Fruit fly (Drosophila melanogaster) whole organism, embryonic: ENCODE data around the gene CG10874.

ENCODE experiments used
- Asciz ChIP-seq: fragments of 200-800 bp; sonication (Bioruptor generic); optimal IDR thresholded peaks from 2 replicates; lab custom pipeline; 2017; ENCODE audit warnings: missing biosample characterization, mild to moderate bottlenecking, missing genetic modification characterization, missing genetic modification reagents
- Bgb ChIP-seq: fragments of 200-800 bp; sonication (Bioruptor generic); IDR thresholded peaks from 2 replicates; pipeline ENCODE4 v1.3.6; 2022; ENCODE audit warnings: missing biosample characterization, missing genetic modification characterization; ENCODE audit not compliant: partially characterized antibody
- BtbVII ChIP-seq: fragments of 200-800 bp; sonication (Bioruptor generic); optimal IDR thresholded peaks from 3 replicates; lab custom pipeline; 2017; ENCODE audit warnings: missing biosample characterization, mild to moderate bottlenecking, missing genetic modification characterization
- CG10274 ChIP-seq: fragments of 200-800 bp; sonication (Bioruptor generic); optimal IDR thresholded peaks from 3 replicates; lab custom pipeline; 2017; ENCODE audit warnings: missing biosample characterization, mild to moderate bottlenecking, missing genetic modification characterization
- CG12236 ChIP-seq: fragments of 200-800 bp; sonication (Bioruptor generic); optimal IDR thresholded peaks from 2 replicates; lab custom pipeline; 2016; ENCODE audit warnings: missing biosample characterization, missing genetic modification characterization
- CG13296 ChIP-seq: fragments of 200-800 bp; sonication (Bioruptor generic); optimal IDR thresholded peaks from 3 replicates; lab custom pipeline; 2018; ENCODE audit warnings: missing biosample characterization, mild to moderate bottlenecking, missing genetic modification characterization
- CG1602 ChIP-seq: fragments of 200-800 bp; sonication (Bioruptor generic); optimal IDR thresholded peaks from 3 replicates; lab custom pipeline; 2016; ENCODE audit warnings: missing biosample characterization, missing genetic modification characterization
- CG17186 ChIP-seq: fragments of 200-800 bp; sonication (Bioruptor generic); optimal IDR thresholded peaks from 3 replicates; lab custom pipeline; 2017; ENCODE audit warnings: missing biosample characterization, missing genetic modification reagents, missing genetic modification characterization
- CG18262 ChIP-seq: fragments of 200-800 bp; optimal IDR thresholded peaks from 3 replicates; lab custom pipeline; 2019; ENCODE audit warnings: missing biosample characterization, mild to moderate bottlenecking, missing genetic modification characterization, moderate library complexity
- CG2120 ChIP-seq: fragments of 200-800 bp; sonication (Bioruptor generic); optimal IDR thresholded peaks from 3 replicates; lab custom pipeline; 2016; ENCODE audit warnings: missing biosample characterization, missing genetic modification characterization
- CG32532 ChIP-seq: fragments of 200-800 bp; sonication (Bioruptor generic); IDR thresholded peaks from 2 replicates; pipeline ENCODE4 v1.3.6; 2022; ENCODE audit warnings: missing biosample characterization, missing genetic modification characterization
- CG32772 ChIP-seq: fragments of 200-800 bp; sonication (Bioruptor generic); IDR thresholded peaks from 2 replicates; pipeline ENCODE4 v1.3.6; 2022; ENCODE audit warnings: missing biosample characterization, missing genetic modification characterization
- CG7839 ChIP-seq: fragments of 200-800 bp; sonication (Bioruptor generic); optimal IDR thresholded peaks from 3 replicates; lab custom pipeline; 2018; ENCODE audit warnings: missing biosample characterization, mild to moderate bottlenecking, missing genetic modification characterization, moderate library complexity
- CG8944 ChIP-seq: fragments of 200-800 bp; sonication (Bioruptor generic); optimal IDR thresholded peaks from 3 replicates; lab custom pipeline; 2016; ENCODE audit warnings: missing biosample characterization, missing genetic modification characterization
- CG9817 ChIP-seq: fragments of 200-800 bp; sonication (Bioruptor generic); optimal IDR thresholded peaks from 2 replicates; lab custom pipeline; 2018; ENCODE audit warnings: missing biosample characterization, mild to moderate bottlenecking, missing genetic modification characterization, moderate library complexity
- CG9876 ChIP-seq: fragments of 200-800 bp; sonication (Bioruptor generic); optimal IDR thresholded peaks from 2 replicates; lab custom pipeline; 2016; ENCODE audit warnings: missing biosample characterization, missing genetic modification characterization
- Dbx ChIP-seq: fragments of 200-800 bp; sonication (Bioruptor generic); IDR thresholded peaks from 3 replicates; pipeline ENCODE4 v1.3.6; 2022; ENCODE audit warnings: missing biosample characterization, missing genetic modification characterization
- H15 ChIP-seq: fragments of 200-800 bp; sonication (Bioruptor generic); IDR thresholded peaks from 3 replicates; pipeline ENCODE4 v1.3.6; 2022; ENCODE audit warnings: missing biosample characterization, missing genetic modification characterization
- HLHmδ ChIP-seq: fragments of 200-800 bp; sonication (Bioruptor generic); optimal IDR thresholded peaks from 2 replicates; lab custom pipeline; 2018; ENCODE audit warnings: missing biosample characterization, mild to moderate bottlenecking, missing genetic modification characterization, moderate library complexity
- Hr3 ChIP-seq: fragments of 200-800 bp; sonication (Bioruptor generic); optimal IDR thresholded peaks from 3 replicates; lab custom pipeline; 2016; ENCODE audit warnings: missing biosample characterization, missing genetic modification characterization
- Lim3 ChIP-seq: fragments of 200-800 bp; sonication (Bioruptor generic); IDR thresholded peaks from 2 replicates; pipeline ENCODE4 v1.3.6; 2022; ENCODE audit warnings: missing biosample characterization, missing genetic modification characterization
- Mad ChIP-seq: fragments of 200-800 bp; sonication (Bioruptor generic); optimal IDR thresholded peaks from 2 replicates; lab custom pipeline; 2016; ENCODE audit warnings: missing biosample characterization, missing genetic modification characterization
- Neu2 ChIP-seq: fragments of 200-800 bp; sonication (Bioruptor generic); optimal IDR thresholded peaks from 3 replicates; lab custom pipeline; 2016; ENCODE audit warnings: missing biosample characterization, missing genetic modification characterization, borderline replicate concordance
- NfI ChIP-seq: fragments of 200-800 bp; sonication (Bioruptor generic); optimal IDR thresholded peaks from 3 replicates; lab custom pipeline; 2018; ENCODE audit warnings: missing biosample characterization, mild to moderate bottlenecking, missing genetic modification characterization, moderate library complexity
- Oaz ChIP-seq: fragments of 200-800 bp; sonication (Bioruptor generic); IDR thresholded peaks from 2 replicates; pipeline ENCODE4 v1.3.6; 2022; ENCODE audit warnings: missing biosample characterization, missing genetic modification characterization
- Opbp ChIP-seq: fragments of 200-800 bp; sonication (Bioruptor generic); IDR thresholded peaks from 3 replicates; pipeline ENCODE4 v1.3.6; 2022; ENCODE audit warnings: missing biosample characterization, missing genetic modification characterization; ENCODE audit not compliant: partially characterized antibody
- Pdp1 ChIP-seq, 2 experiments: fragments of 200-800 bp; sonication (Bioruptor generic); optimal IDR thresholded peaks; 3 replicates each; lab custom pipeline; 2016; ENCODE audit warnings: missing biosample characterization in 2 of 2, missing genetic modification characterization in 2 of 2, mild to moderate bottlenecking in 1 of 2, moderate library complexity in 1 of 2
- Ravus ChIP-seq: fragments of 200-800 bp; sonication (Bioruptor generic); IDR thresholded peaks from 2 replicates; pipeline ENCODE4 v1.3.6; 2022; ENCODE audit warnings: missing biosample characterization, missing genetic modification characterization
- Rx ChIP-seq: fragments of 200-800 bp; sonication (Bioruptor generic); IDR thresholded peaks from 2 replicates; pipeline ENCODE4 v1.3.6; 2022; ENCODE audit warnings: missing biosample characterization, missing genetic modification characterization
- Six4 ChIP-seq: fragments of 200-800 bp; sonication (Bioruptor generic); optimal IDR thresholded peaks from 2 replicates; lab custom pipeline; 2016; ENCODE audit warnings: missing biosample characterization, missing genetic modification characterization
- Ssrp ChIP-seq: fragments of 200-800 bp; sonication (Bioruptor generic); optimal IDR thresholded peaks from 2 replicates; lab custom pipeline; 2018; ENCODE audit warnings: missing biosample characterization, mild to moderate bottlenecking, missing genetic modification characterization, moderate library complexity
- ab ChIP-seq: fragments of 200-800 bp; sonication (Bioruptor generic); optimal IDR thresholded peaks from 2 replicates; lab custom pipeline; 2016; ENCODE audit warnings: missing biosample characterization, missing genetic modification characterization
- ap ChIP-seq: fragments of 200-800 bp; sonication (Bioruptor generic); IDR thresholded peaks from 2 replicates; pipeline ENCODE4 v1.3.6; 2022; ENCODE audit warnings: missing biosample characterization, missing genetic modification characterization
- ase ChIP-seq: fragments of 200-800 bp; sonication (Bioruptor generic); IDR thresholded peaks from 3 replicates; pipeline ENCODE4 v1.3.6; 2022; ENCODE audit warnings: missing biosample characterization, missing genetic modification characterization
- cato ChIP-seq: fragments of 200-800 bp; sonication (Bioruptor generic); optimal IDR thresholded peaks from 2 replicates; lab custom pipeline; 2016; ENCODE audit warnings: missing biosample characterization, missing genetic modification characterization, borderline replicate concordance
- chif ChIP-seq, 2 experiments: fragments of 200-800 bp; sonication (Bioruptor generic); optimal IDR thresholded peaks; 3 replicates each; lab custom pipeline; 2016; ENCODE audit warnings: missing biosample characterization in 2 of 2, missing genetic modification characterization in 2 of 2
- dati ChIP-seq: fragments of 200-800 bp; sonication (Bioruptor generic); IDR thresholded peaks from 2 replicates; pipeline ENCODE4 v1.3.6; 2022; ENCODE audit warnings: missing biosample characterization, missing genetic modification characterization
- fd102C ChIP-seq: fragments of 200-800 bp; sonication (Bioruptor generic); optimal IDR thresholded peaks from 2 replicates; lab custom pipeline; 2018; ENCODE audit warnings: missing biosample characterization, mild to moderate bottlenecking, missing genetic modification characterization, moderate library complexity
- gcm2 ChIP-seq: fragments of 200-800 bp; sonication (Bioruptor generic); optimal IDR thresholded peaks from 2 replicates; lab custom pipeline; 2016; ENCODE audit warnings: missing biosample characterization, missing genetic modification characterization
- kah ChIP-seq: fragments of 200-800 bp; sonication (Bioruptor generic); optimal IDR thresholded peaks from 2 replicates; lab custom pipeline; 2018; ENCODE audit warnings: missing biosample characterization, mild to moderate bottlenecking, missing genetic modification characterization
- knrl ChIP-seq: fragments of 200-800 bp; sonication (Bioruptor generic); IDR thresholded peaks from 3 replicates; pipeline ENCODE4 v1.3.6; 2022; ENCODE audit warnings: missing biosample characterization, missing genetic modification characterization; ENCODE audit not compliant: partially characterized antibody
- lab ChIP-seq: fragments of 200-800 bp; sonication (Bioruptor generic); optimal IDR thresholded peaks from 3 replicates; lab custom pipeline; 2017; ENCODE audit warnings: missing biosample characterization, missing genetic modification characterization, mild to moderate bottlenecking, moderate library complexity, missing genetic modification reagents
- lbe ChIP-seq: fragments of 200-800 bp; sonication (Bioruptor generic); optimal IDR thresholded peaks from 2 replicates; lab custom pipeline; 2016; ENCODE audit warnings: missing biosample characterization, mild to moderate bottlenecking, missing genetic modification characterization
- luna ChIP-seq: fragments of 200-800 bp; sonication (Bioruptor generic); optimal IDR thresholded peaks from 2 replicates; lab custom pipeline; 2016; ENCODE audit warnings: missing biosample characterization, missing genetic modification characterization
- nerfin-1 ChIP-seq: fragments of 200-800 bp; sonication (Bioruptor generic); optimal IDR thresholded peaks from 3 replicates; lab custom pipeline; 2019; ENCODE audit warnings: missing biosample characterization, mild to moderate bottlenecking, missing genetic modification characterization, moderate library complexity
- nmo ChIP-seq: fragments of 200-800 bp; sonication (Bioruptor generic); optimal IDR thresholded peaks from 2 replicates; lab custom pipeline; 2018; ENCODE audit warnings: missing biosample characterization, mild to moderate bottlenecking, missing genetic modification characterization, moderate library complexity
- pan ChIP-seq, 4 experiments: fragments of >200 bp in 3 of 4; fragments of 200-800 bp in 1 of 4; sonication (Bioruptor generic) in 1 of 4; optimal IDR thresholded peaks in 3 of 4; IDR thresholded peaks in 1 of 4; 2 replicates each; pipeline versions ENCODE4 v1.3.6 to Lab custom; 2017 to 2022; ENCODE audit warnings: missing biosample characterization in 2 of 4, missing genetic modification characterization in 2 of 4, mixed read lengths in 1 of 4
- sim ChIP-seq: fragments of 200-800 bp; sonication (Bioruptor generic); IDR thresholded peaks from 2 replicates; pipeline ENCODE4 v1.3.6; 2022; ENCODE audit warnings: missing biosample characterization, missing genetic modification characterization
- ttk ChIP-seq: fragments of 200-800 bp; sonication (Bioruptor generic); IDR thresholded peaks from 2 replicates; pipeline ENCODE4 v2.1.2; 2022; ENCODE audit warnings: missing biosample characterization, missing genetic modification characterization
- z ChIP-seq: fragments of 200-800 bp; sonication (Bioruptor generic); IDR thresholded peaks from 3 replicates; pipeline ENCODE4 v1.3.6; 2022; ENCODE audit warnings: missing biosample characterization, missing genetic modification characterization

The CG10874 gene

dm6 chr2L:2227316-2227715 is 35.1 kb upstream of the CG10874 start (continued):
- no peak for TF ChIP-seq Opbp (GFP tag; lab: Robert Waterston, UW)
- TF ChIP-seq lbe (GFP tag; lab: Kevin White, UChicago), result no peak
- peak; percentile 2 for TF ChIP-seq kah
- TF ChIP-seq CG10274 (GFP tag; lab: Kevin White, UChicago), result no peak
- peak; percentile 69; the same call in 2 of the 3 replicates for TF ChIP-seq H15
- TF ChIP-seq CG12236 (GFP tag; lab: Kevin White, UChicago), result no peak
- TF ChIP-seq ab (GFP tag; lab: Kevin White, UChicago), result no peak
- TF ChIP-seq Lim3 (GFP tag; lab: Robert Waterston, UW), result peak; percentile 18; the same call in 1 of the 2 replicates
- no peak for TF ChIP-seq CG32772 (GFP tag; lab: Robert Waterston, UW)
- peak; percentile 34 for TF ChIP-seq NfI
- no peak for TF ChIP-seq Neu2 (GFP tag; lab: Kevin White, UChicago)
- TF ChIP-seq Hr3 (GFP tag; lab: Kevin White, UChicago), result peak; percentile 16
- peak; percentile 51 for TF ChIP-seq Asciz (GFP tag; lab: Kevin White, UChicago)
- peak; percentile 45 for TF ChIP-seq CG2120 (GFP tag; lab: Kevin White, UChicago)
- TF ChIP-seq sim, result no peak
- TF ChIP-seq luna (GFP tag; lab: Kevin White, UChicago), result no peak
- peak; percentile 43 for TF ChIP-seq Mad
- TF ChIP-seq Rx (GFP tag; lab: Robert Waterston, UW), result peak; percentile 60
- peak; percentile 29; the same call in 1 of the 2 replicates for TF ChIP-seq CG32532 (GFP tag; lab: Robert Waterston, UW)
- TF ChIP-seq pan (optimal IDR thresholded peaks at IDR 0.05; lab: Kevin White, UChicago), result no peak
- TF ChIP-seq pan (GFP tag; optimal IDR thresholded peaks at IDR 0.05 in 1 of 2, IDR thresholded peaks at IDR 0.05 in 1 of 2), result peak in 1 of 2 experiments; percentile 63
- TF ChIP-seq Oaz, result peak; percentile 36; the same call in 1 of the 2 replicates
- TF ChIP-seq CG17186 (GFP tag; lab: Kevin White, UChicago), result no peak
- TF ChIP-seq nmo (GFP tag; lab: Kevin White, UChicago), result peak; percentile 26
- peak; percentile 34 for TF ChIP-seq CG8944 (GFP tag; lab: Kevin White, UChicago)
- peak; percentile 41 for TF ChIP-seq CG13296 (GFP tag; lab: Kevin White, UChicago)
- TF ChIP-seq cato (GFP tag; lab: Kevin White, UChicago), result no peak
- no peak for TF ChIP-seq HLHmδ (GFP tag; lab: Kevin White, UChicago)
- peak; percentile 74; the same call in 2 of the 3 replicates for TF ChIP-seq ase
- no peak for TF ChIP-seq fd102C (GFP tag; lab: Kevin White, UChicago)
- 0 out of 3 replicates have a peak, but pooled peaks have one; percentile 10 for TF ChIP-seq Dbx (GFP tag; lab: Robert Waterston, UW)
- peak; percentile 31; the same call in 1 of the 2 replicates for TF ChIP-seq ttk (GFP tag; lab: Robert Waterston, UW)
- TF ChIP-seq CG9876 (GFP tag; lab: Kevin White, UChicago), result peak; percentile 23
- TF ChIP-seq BtbVII (GFP tag; lab: Kevin White, UChicago), result peak; percentile 35
- TF ChIP-seq CG1602 (GFP tag; lab: Kevin White, UChicago), result no peak
- peak; percentile 63 for TF ChIP-seq gcm2 (GFP tag; lab: Kevin White, UChicago)
- no peak for TF ChIP-seq CG7839 (tag; lab: Kevin White, UChicago)
- TF ChIP-seq knrl, result no peak
- peak; percentile 54 for TF ChIP-seq lab (GFP tag; lab: Kevin White, UChicago)
- no peak for TF ChIP-seq nerfin-1 (tag; lab: Kevin White, UChicago)
- TF ChIP-seq Six4 (GFP tag; lab: Kevin White, UChicago), result peak; percentile 27
- TF ChIP-seq Ravus (GFP tag; lab: Robert Waterston, UW), result no peak
- peak; percentile 16 to 39 for TF ChIP-seq chif (GFP tag; optimal IDR thresholded peaks at IDR 0.05; lab: Kevin White, UChicago)
- TF ChIP-seq CG9817 (tag; lab: Kevin White, UChicago), result peak; percentile 2
- no peak; the same call in 1 of the 2 replicates for TF ChIP-seq dati (GFP tag; lab: Robert Waterston, UW)
- TF ChIP-seq Pdp1 (GFP tag; optimal IDR thresholded peaks at IDR 0.05; lab: Kevin White, UChicago), result peak; percentile 17 to 24
- no peak for TF ChIP-seq z (GFP tag; lab: Robert Waterston, UW)
- TF ChIP-seq Ssrp, result peak; percentile 30
- TF ChIP-seq Bgb, result no peak
- TF ChIP-seq CG18262 (tag; lab: Kevin White, UChicago), result peak; percentile 41
- TF ChIP-seq ap (GFP tag; lab: Robert Waterston, UW), result peak; percentile 54
